Worm (Caenorhabditis elegans) whole organism, L4 larva: ENCODE data around the gene T23F2.2.

Experiments
- F49E8.2 ChIP-seq: sonication (generic microtip); optimal IDR thresholded peaks from 2 replicates; lab custom pipeline; 2016; ENCODE audit warnings: missing compliant biosample characterization, mild to moderate bottlenecking, missing genetic modification characterization, borderline replicate concordance
- R02D3.7 ChIP-seq: fragments of 150-350 bp; sonication (generic microtip); optimal IDR thresholded peaks from 3 replicates; lab custom pipeline; 2014; ENCODE audit warnings: missing biosample characterization, missing genetic modification characterization
- aly-2 ChIP-seq: sonication (generic microtip); optimal IDR thresholded peaks from 2 replicates; lab custom pipeline; 2018; ENCODE audit warnings: missing biosample characterization, missing genetic modification characterization
- egl-27 ChIP-seq: sonication (generic microtip); optimal IDR thresholded peaks from 3 replicates; lab custom pipeline; 2017; ENCODE audit warnings: missing biosample characterization, missing genetic modification reagents, missing genetic modification characterization
- fos-1 ChIP-seq: fragments of 150-350 bp; optimal IDR thresholded peaks from 2 replicates; lab custom pipeline; 2014; ENCODE audit warnings: missing biosample characterization, missing genetic modification characterization
- hif-1 ChIP-seq, 2 experiments: sonication (generic microtip); optimal IDR thresholded peaks; 2 replicates each; lab custom pipeline; 2016 to 2017; ENCODE audit warnings: missing compliant biosample characterization in 2 of 2, missing genetic modification characterization in 2 of 2, missing genetic modification reagents in 2 of 2, missing genotype in 2 of 2, mild to moderate bottlenecking in 1 of 2
- nhr-237 ChIP-seq: sonication (generic microtip); optimal IDR thresholded peaks from 2 replicates; lab custom pipeline; 2017; ENCODE audit warnings: missing biosample characterization, missing genetic modification characterization
- nhr-41 ChIP-seq: fragments of 200-800 bp; sonication (Bioruptor generic); IDR thresholded peaks from 2 replicates; pipeline ENCODE4 v1.3.6; 2022; ENCODE audit warnings: missing genetic modification reagents, missing genetic modification characterization, missing compliant biosample characterization
- nhr-77 ChIP-seq: fragments of 150-350 bp; optimal IDR thresholded peaks from 2 replicates; lab custom pipeline; 2014; ENCODE audit warnings: missing biosample characterization, missing genetic modification characterization
- pqm-1 ChIP-seq: sonication (generic microtip); optimal IDR thresholded peaks from 2 replicates; lab custom pipeline; 2017; ENCODE audit warnings: missing biosample characterization, missing genetic modification characterization
- snpc-4 ChIP-seq: fragments of 150-350 bp; optimal IDR thresholded peaks from 2 replicates; lab custom pipeline; 2014; ENCODE audit warnings: missing biosample characterization, missing genetic modification characterization
- unc-130 ChIP-seq: sonication (generic microtip); optimal IDR thresholded peaks from 2 replicates; lab custom pipeline; 2016; ENCODE audit warnings: missing genetic modification reagents, missing genetic modification characterization, missing compliant biosample characterization
- unc-39 ChIP-seq: sonication (generic microtip); optimal IDR thresholded peaks from 2 replicates; lab custom pipeline; 2017; ENCODE audit warnings: missing biosample characterization, missing genetic modification characterization
- zfp-2 ChIP-seq: sonication (generic microtip); optimal IDR thresholded peaks from 2 replicates; lab custom pipeline; 2016; ENCODE audit warnings: mild to moderate bottlenecking, missing genetic modification characterization, missing compliant biosample characterization

DNA sequence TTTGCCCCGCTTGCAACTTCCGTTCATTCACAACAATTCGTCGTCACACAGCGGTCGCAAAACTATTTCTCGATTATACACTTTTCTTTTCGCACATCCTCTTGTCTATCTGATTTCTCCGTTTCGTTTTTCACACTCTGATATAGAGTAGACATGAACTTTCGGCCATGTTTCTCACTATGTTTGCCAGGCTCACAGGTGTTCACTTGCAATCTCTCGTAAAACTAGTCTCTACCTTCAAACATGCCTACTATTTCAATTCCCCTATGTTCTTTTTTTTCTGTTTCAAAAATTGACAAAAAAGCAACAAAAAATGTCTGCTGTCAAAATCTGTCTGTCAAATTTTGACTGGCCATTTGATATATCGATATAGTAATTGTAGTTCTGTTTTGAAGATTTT, 47.9 kb downstream of the T23F2.2 start:
- no peak for TF ChIP-seq unc-130 (GFP tag; lab: Kevin White, UChicago)
- TF ChIP-seq egl-27 = no peak
- no peak for TF ChIP-seq zfp-2
- no peak for TF ChIP-seq R02D3.7 (tag; lab: Kevin White, UChicago)
- no peak for TF ChIP-seq pqm-1 (tag; lab: Kevin White, UChicago)
- no peak for TF ChIP-seq F49E8.2 (tag; lab: Kevin White, UChicago)
- TF ChIP-seq snpc-4 (tag; lab: Kevin White, UChicago) = no peak
- no peak for TF ChIP-seq nhr-41 (GFP tag; lab: Robert Waterston, UW)
- no peak for TF ChIP-seq nhr-237 (tag; lab: Kevin White, UChicago)
- no peak for TF ChIP-seq hif-1 (tag; optimal IDR thresholded peaks at IDR 0.05; lab: Kevin White, UChicago)
- no peak for TF ChIP-seq aly-2 (tag; lab: Kevin White, UChicago)
- TF ChIP-seq unc-39 (tag; lab: Kevin White, UChicago) = no peak
- TF ChIP-seq nhr-77 (tag; lab: Kevin White, UChicago) = no peak
- no peak for TF ChIP-seq fos-1 (tag; lab: Kevin White, UChicago)
